Worm (Caenorhabditis elegans) whole organism, L1 larva: ENCODE data around the gene cya-1.

Experiments used
- ceh-88 ChIP-seq: fragments of 200-800 bp; sonication (Bioruptor generic); IDR thresholded peaks from 2 replicates; pipeline ENCODE4 v1.3.6; 2022; ENCODE audit warnings: missing genetic modification characterization, missing compliant biosample characterization
- fkh-10 ChIP-seq: sonication (generic microtip); optimal IDR thresholded peaks from 2 replicates; lab custom pipeline; 2017; ENCODE audit warnings: missing biosample characterization, missing genetic modification reagents, missing genetic modification characterization
- fkh-4 ChIP-seq: sonication (generic microtip); optimal IDR thresholded peaks from 2 replicates; lab custom pipeline; 2016; ENCODE audit warnings: missing compliant biosample characterization, missing genetic modification characterization, borderline replicate concordance
- fkh-8 ChIP-seq: sonication (generic microtip); optimal IDR thresholded peaks from 2 replicates; lab custom pipeline; 2016; ENCODE audit warnings: mild to moderate bottlenecking, missing genetic modification characterization, missing compliant biosample characterization
- lin-14 ChIP-seq: fragments of 200-800 bp; sonication (Bioruptor generic); optimal IDR thresholded peaks from 2 replicates; lab custom pipeline; 2018; ENCODE audit warnings: mild to moderate bottlenecking, missing genetic modification characterization, moderate library complexity, missing compliant biosample characterization
- lin-39 ChIP-seq: fragments of 150-350 bp; optimal IDR thresholded peaks from 2 replicates; lab custom pipeline; 2014; ENCODE audit warnings: missing biosample characterization, missing genetic modification reagents, missing genetic modification characterization
- lsy-2 ChIP-seq, 2 experiments: fragments of 150-350 bp; optimal IDR thresholded peaks; 2 replicates each; lab custom pipeline; 2014; ENCODE audit warnings: missing biosample characterization in 2 of 2, missing genetic modification characterization in 2 of 2
- mdl-1 ChIP-seq, 2 experiments: fragments of 150-350 bp; optimal IDR thresholded peaks; 2 replicates each; lab custom pipeline; 2014 to 2017; ENCODE audit warnings: missing biosample characterization in 2 of 2, missing genetic modification characterization in 2 of 2, inconsistent platforms in 1 of 2
- nhr-237 ChIP-seq: fragments of 150-350 bp; optimal IDR thresholded peaks from 2 replicates; lab custom pipeline; 2014; ENCODE audit warnings: missing biosample characterization, missing genetic modification characterization
- nhr-76 ChIP-seq: sonication (generic microtip); optimal IDR thresholded peaks from 2 replicates; lab custom pipeline; 2017; ENCODE audit warnings: missing biosample characterization, missing genetic modification characterization
- nhr-77 ChIP-seq: fragments of 150-350 bp; optimal IDR thresholded peaks from 2 replicates; lab custom pipeline; 2014; ENCODE audit warnings: missing biosample characterization, missing genetic modification characterization
- pqm-1 ChIP-seq: sonication (generic microtip); optimal IDR thresholded peaks from 3 replicates; lab custom pipeline; 2017; ENCODE audit warnings: missing biosample characterization, missing genetic modification characterization
- skn-1 ChIP-seq: fragments of 150-350 bp; optimal IDR thresholded peaks from 2 replicates; lab custom pipeline; 2014; ENCODE audit warnings: missing biosample characterization, missing genetic modification characterization
- swsn-7 ChIP-seq: sonication (generic microtip); optimal IDR thresholded peaks from 2 replicates; lab custom pipeline; 2016; ENCODE audit warnings: missing genetic modification characterization, missing compliant biosample characterization

DNA sequence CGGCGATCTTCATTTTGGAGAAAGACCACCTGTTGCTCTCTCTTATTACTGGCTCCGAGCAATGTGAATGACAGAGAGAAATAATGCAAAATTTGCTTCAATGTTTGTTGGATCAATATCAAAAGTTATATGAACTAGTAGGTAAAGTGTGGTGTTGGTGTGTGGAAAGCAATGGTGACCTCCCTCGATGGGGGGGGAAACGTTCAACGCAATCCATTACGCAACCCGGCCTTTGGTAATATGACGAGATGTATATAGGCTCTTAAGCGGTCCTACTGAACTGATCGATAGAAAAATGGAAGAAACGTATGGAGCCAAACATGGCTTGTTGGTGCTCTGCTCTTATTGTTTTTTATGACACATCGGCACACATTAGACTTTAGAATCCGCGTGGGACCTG, 654 bp upstream of the cya-1 start:
- TF ChIP-seq fkh-8 (tag; lab: Kevin White, UChicago) (no peak), nhr-76 (no peak), ceh-88 (GFP tag; lab: Robert Waterston, UW) (no peak), nhr-77 (tag; lab: Kevin White, UChicago) (no peak), fkh-10 (no peak), fkh-4 (tag; lab: Kevin White, UChicago) (no peak), lin-39 (no peak), lin-14 (GFP tag; lab: Kevin White, UChicago) (no peak), pqm-1 (tag; lab: Kevin White, UChicago) (no peak), swsn-7 (tag; lab: Kevin White, UChicago) (no peak), mdl-1 (tag; optimal IDR thresholded peaks at IDR 0.05; lab: Kevin White, UChicago) (no peak), nhr-237 (no peak), skn-1 (tag; lab: Kevin White, UChicago) (no peak), lsy-2 (tag; optimal IDR thresholded peaks at IDR 0.05; lab: Kevin White, UChicago) (no peak)
